Worm (Caenorhabditis elegans): ENCODE data around the gene npr-4.

Gene npr-4

DNA sequence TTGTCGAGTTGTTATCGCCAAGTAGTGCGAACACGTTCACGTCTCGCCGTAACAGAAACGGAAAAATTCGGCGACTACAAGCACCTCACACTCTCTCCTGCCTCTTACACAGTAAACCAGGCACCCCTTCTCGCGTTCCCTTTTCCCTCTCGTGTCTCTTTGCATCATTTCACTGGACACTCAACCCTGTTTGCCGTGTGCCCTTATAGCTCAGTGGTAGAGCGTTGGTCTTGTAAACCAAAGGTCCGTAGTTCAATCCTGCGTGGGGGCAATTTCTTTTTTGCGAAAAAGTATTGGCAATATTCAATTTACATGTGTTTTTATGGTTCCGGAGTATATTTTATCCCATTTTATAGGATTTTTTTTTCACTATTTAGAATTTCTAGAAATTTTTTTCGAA is 12.1 kb upstream of the npr-4 start (continued):
- TF ChIP-seq hlh-1 (tag; optimal IDR thresholded peaks at IDR 0.05), result peak; percentile 34

DNA sequence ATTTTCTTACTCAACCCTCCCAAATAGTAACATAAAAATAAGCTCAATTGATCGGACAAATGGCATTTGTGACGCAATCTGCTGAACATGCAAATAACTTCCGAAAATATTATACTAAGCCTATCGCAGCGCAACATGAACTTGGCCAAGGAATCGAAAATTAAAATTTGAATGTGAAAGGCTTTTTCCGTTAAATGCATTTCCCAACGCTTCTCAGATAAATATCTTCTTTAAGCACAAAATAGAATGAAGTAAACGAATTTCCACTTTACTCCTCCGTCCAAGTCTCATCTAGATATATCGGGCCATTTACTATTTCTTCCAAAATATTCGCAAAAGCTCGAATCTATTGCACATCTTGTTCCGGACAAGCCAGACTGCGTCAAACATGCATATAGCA is 2.4 kb downstream of the npr-4 start:
- TF ChIP-seq lin-13 (tag; optimal IDR thresholded peaks at IDR 0.05) (no peak), ces-1 (GFP tag; optimal IDR thresholded peaks at IDR 0.05) (peak; percentile 96), ztf-11 (tag; optimal IDR thresholded peaks at IDR 0.05) (no peak)

DNA sequence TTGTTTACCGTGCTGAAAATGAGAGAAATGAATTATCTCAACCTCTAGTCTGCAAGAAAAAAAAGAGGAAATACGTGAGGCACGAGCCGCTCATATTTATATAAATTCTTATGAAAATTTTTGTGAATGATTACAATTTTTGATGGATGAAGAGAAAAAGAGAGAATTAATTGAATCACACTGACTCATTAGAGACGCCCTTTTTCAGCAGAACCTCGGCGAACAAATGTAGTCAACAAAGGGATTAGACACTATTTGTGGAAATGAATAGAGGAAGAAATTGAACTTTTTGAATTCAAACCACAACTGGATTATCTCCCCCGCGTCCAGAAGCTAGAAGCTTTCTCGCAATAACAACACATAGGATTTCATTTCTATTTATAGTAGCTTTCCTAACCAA is 4.7 kb downstream of the npr-4 start:
- TF ChIP-seq sem-2 (GFP tag; optimal IDR thresholded peaks at IDR 0.05) (no peak), elt-3 (tag; optimal IDR thresholded peaks at IDR 0.05) (no peak), mab-5 (tag; optimal IDR thresholded peaks at IDR 0.05) (no peak), ham-2 (GFP tag; optimal IDR thresholded peaks at IDR 0.05) (no peak), mep-1 (tag; optimal IDR thresholded peaks at IDR 0.05) (no peak), pha-4 (tag; optimal IDR thresholded peaks at IDR 0.05) (no peak)

DNA sequence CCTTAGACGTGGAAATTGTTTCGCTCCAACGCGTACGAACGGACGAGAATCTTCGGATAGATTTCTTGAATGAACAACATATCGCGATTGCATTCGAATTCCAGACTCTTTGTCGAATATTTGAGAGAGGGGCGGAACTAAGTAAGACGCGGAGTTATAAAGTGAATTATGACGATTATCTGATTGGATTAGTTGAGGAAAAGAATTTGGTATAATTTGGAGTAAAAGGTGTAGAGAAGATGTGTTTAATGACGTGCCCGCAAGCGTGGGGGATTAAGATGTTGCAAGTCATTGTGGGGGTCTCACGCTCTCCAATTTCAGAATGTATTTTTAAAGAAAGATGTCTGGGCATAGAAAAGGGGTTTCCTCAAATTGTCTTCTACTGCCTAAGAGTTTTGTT is 6.4 kb downstream of the npr-4 start:
- no peak for TF ChIP-seq mls-2 (tag; optimal IDR thresholded peaks at IDR 0.05)
- no peak for TF ChIP-seq lsy-2 (tag; optimal IDR thresholded peaks at IDR 0.05)
- no peak for TF ChIP-seq zip-8 (tag; optimal IDR thresholded peaks at IDR 0.05)
- no peak for TF ChIP-seq blmp-1 (tag; optimal IDR thresholded peaks at IDR 0.05)
- no peak for TF ChIP-seq unc-62 (GFP tag; optimal IDR thresholded peaks at IDR 0.05)
- TF ChIP-seq nhr-12 (tag; optimal IDR thresholded peaks at IDR 0.05), result no peak
- TF ChIP-seq lin-13 (tag; optimal IDR thresholded peaks at IDR 0.05), result no peak
- TF ChIP-seq bed-3 (GFP tag; optimal IDR thresholded peaks at IDR 0.05), result no peak
- TF ChIP-seq drap-1 (GFP tag; optimal IDR thresholded peaks at IDR 0.05), result no peak

DNA sequence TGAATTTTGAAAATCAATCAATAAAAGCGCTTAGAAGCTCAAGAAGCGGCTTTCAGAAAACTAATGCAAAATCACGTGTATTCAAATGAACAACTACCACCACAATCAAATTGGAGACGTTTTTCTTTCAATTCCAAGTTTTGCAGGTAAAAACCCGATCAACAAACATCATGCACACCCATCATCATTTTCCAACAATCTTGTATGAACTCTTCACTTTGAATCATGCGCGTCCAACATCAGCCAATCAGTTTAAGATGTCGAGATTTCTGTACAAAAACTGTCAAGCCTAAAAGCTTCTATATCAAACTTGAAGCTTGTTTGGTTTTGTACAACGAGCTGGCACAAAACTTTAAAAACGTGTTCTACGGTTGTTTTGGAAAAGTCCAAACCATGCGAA is 12.7 kb downstream of the npr-4 start:
- TF ChIP-seq mls-2 (tag; optimal IDR thresholded peaks at IDR 0.05) (no peak), mep-1 (tag; optimal IDR thresholded peaks at IDR 0.05) (no peak), ces-1 (GFP tag; optimal IDR thresholded peaks at IDR 0.05) (no peak), hlh-1 (tag; optimal IDR thresholded peaks at IDR 0.05) (no peak), M03D4.4 (tag; optimal IDR thresholded peaks at IDR 0.05) (no peak), lin-13 (tag; optimal IDR thresholded peaks at IDR 0.05) (no peak), nhr-28 (tag; optimal IDR thresholded peaks at IDR 0.05) (no peak), nhr-12 (tag; optimal IDR thresholded peaks at IDR 0.05) (no peak)

DNA sequence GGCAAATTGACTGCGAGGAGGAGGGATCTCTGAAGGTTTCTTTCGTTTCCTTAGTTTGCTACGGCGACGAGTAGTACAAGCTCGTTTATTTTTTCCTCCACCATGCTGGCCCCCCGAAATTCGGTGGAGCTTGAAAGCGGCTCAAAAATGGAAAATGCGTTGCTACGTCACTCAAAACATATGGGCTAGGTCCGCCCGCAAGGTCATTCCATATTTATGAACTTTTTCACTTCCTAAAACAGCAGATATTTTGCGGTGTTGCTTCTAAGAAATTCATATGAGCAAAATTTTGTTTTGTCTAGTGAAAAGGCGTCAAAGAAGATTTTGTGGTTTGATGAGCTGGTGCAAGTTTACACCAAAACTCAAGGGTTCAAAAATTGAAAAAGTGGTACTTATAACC is 17.0 kb downstream of the npr-4 start:
- TF ChIP-seq cnd-1 (tag; optimal IDR thresholded peaks at IDR 0.05), result no peak
- TF ChIP-seq blmp-1 (tag; optimal IDR thresholded peaks at IDR 0.05), result no peak
- TF ChIP-seq unc-62 (GFP tag; optimal IDR thresholded peaks at IDR 0.05), result no peak
- no peak for TF ChIP-seq ces-1 (GFP tag; optimal IDR thresholded peaks at IDR 0.05)
- no peak for TF ChIP-seq ztf-11 (tag; optimal IDR thresholded peaks at IDR 0.05)
- no peak for TF ChIP-seq nhr-237 (tag; optimal IDR thresholded peaks at IDR 0.05)
- TF ChIP-seq elt-3 (tag; optimal IDR thresholded peaks at IDR 0.05), result no peak
- no peak for TF ChIP-seq ham-2 (GFP tag; optimal IDR thresholded peaks at IDR 0.05)
- TF ChIP-seq tbx-8 (GFP tag; optimal IDR thresholded peaks at IDR 0.05), result no peak
- no peak for TF ChIP-seq lin-13 (tag; optimal IDR thresholded peaks at IDR 0.05)
- TF ChIP-seq ceh-39 (tag; optimal IDR thresholded peaks at IDR 0.05), result no peak
- no peak for TF ChIP-seq snpc-4 (tag; optimal IDR thresholded peaks at IDR 0.05)
- TF ChIP-seq nhr-12 (tag; optimal IDR thresholded peaks at IDR 0.05), result no peak
- TF ChIP-seq lsy-2 (tag; optimal IDR thresholded peaks at IDR 0.05), result no peak
- no peak for TF ChIP-seq drap-1 (GFP tag; optimal IDR thresholded peaks at IDR 0.05)
- TF ChIP-seq mls-2 (tag; optimal IDR thresholded peaks at IDR 0.05), result no peak
- no peak for TF ChIP-seq nhr-28 (tag; optimal IDR thresholded peaks at IDR 0.05)

DNA sequence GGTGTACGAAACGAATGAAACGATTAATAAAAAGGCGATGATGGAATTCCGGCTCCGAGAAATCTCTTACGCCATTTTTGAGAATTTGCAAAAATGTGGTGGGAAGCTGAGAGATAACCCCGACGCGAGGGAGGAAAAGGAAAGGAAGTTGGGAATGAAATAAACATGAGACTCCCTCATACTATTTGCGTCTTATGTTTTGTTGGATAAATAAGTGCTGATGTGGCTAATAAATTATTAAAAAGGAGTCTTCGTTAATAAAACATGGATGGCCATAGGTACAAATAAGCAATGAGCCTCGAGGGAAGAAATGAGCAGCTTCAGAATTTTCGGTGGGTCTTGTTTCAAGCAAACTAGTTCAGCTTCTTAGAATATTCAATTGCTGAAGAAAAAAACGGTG is 19.1 kb downstream of the npr-4 start:
- no peak for TF ChIP-seq ceh-83 (GFP tag; optimal IDR thresholded peaks at IDR 0.05)

DNA sequence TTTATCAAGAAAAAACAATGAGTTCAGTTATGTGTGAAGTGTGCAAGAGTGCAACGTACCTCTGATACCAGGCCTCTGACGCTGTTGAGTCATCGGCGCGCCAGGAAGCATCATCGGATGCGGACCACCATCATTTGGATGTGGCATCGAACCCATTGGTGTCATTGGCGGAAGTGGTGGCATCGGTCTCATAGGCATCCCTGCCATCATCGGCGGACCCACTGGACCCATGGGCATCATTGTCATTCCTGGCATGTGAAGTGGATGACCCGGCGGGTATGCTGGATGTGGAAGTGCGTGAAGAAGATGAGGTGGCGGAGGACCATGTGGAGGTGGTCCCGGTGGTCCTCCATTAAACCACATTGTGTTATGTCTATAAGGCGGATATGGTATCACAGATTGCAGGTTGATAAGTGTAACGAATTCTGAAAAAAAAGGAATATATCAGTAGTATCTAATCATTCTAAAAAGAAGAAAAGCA is 26.1 kb downstream of the npr-4 start, which contains the start of gene scd-1:
TSS of gene scd-1 (minus strand) at position 431 of the 481 bp plus-strand sequence.
- TF ChIP-seq ceh-83 (GFP tag; optimal IDR thresholded peaks at IDR 0.05), result no peak
- TF ChIP-seq pha-4 (tag; optimal IDR thresholded peaks at IDR 0.05), result no peak
